Worm (Caenorhabditis elegans): ENCODE data around the gene Y54F10BM.20.

Y54F10BM.20 gene

ce11 chrIII:2265986-2266701 lies 41.9 kb upstream of the Y54F10BM.20 start, which contains the start of gene fbxa-9:
Gene fbxa-9 (plus strand): TSS chrIII:2266651.
- peak; percentile 79 for TF ChIP-seq elt-2 (tag; optimal IDR thresholded peaks at IDR 0.05)
- TF ChIP-seq tbx-2 (tag; optimal IDR thresholded peaks at IDR 0.05): no peak
- no peak for TF ChIP-seq pros-1 (tag; optimal IDR thresholded peaks at IDR 0.05)

- TF ChIP-seq fkh-6 (tag; optimal IDR thresholded peaks at IDR 0.05): no peak
- no peak for TF ChIP-seq lin-11 (tag; optimal IDR thresholded peaks at IDR 0.05)
- no peak for TF ChIP-seq unc-3 (GFP tag; conservative IDR thresholded peaks at IDR 0.05)
- TF ChIP-seq unc-3 (tag; optimal IDR thresholded peaks at IDR 0.05): no peak
- TF ChIP-seq elt-4 (tag; optimal IDR thresholded peaks at IDR 0.05): no peak
- no peak for TF ChIP-seq ttx-3 (tag; optimal IDR thresholded peaks at IDR 0.05)
- no peak for TF ChIP-seq fkh-10 (GFP tag; optimal IDR thresholded peaks at IDR 0.05)
- TF ChIP-seq hlh-15 (tag; optimal IDR thresholded peaks at IDR 0.05): no peak
- no peak for TF ChIP-seq ceh-22 (tag; optimal IDR thresholded peaks at IDR 0.05)
- no peak for TF ChIP-seq dve-1 (tag; optimal IDR thresholded peaks at IDR 0.05)
- TF ChIP-seq K09A11.1 (tag; optimal IDR thresholded peaks at IDR 0.05; ENCODE audit: insufficient read depth): no peak
- no peak for TF ChIP-seq ceh-6 (GFP tag; optimal IDR thresholded peaks at IDR 0.05)
- TF ChIP-seq pros-1 (tag; optimal IDR thresholded peaks at IDR 0.05): no peak
- no peak for TF ChIP-seq C38D4.7 (GFP tag; optimal IDR thresholded peaks at IDR 0.05)
- TF ChIP-seq pag-3 (tag; optimal IDR thresholded peaks at IDR 0.05; ENCODE audit: borderline replicate concordance): no peak
- TF ChIP-seq syd-9 (tag; optimal IDR thresholded peaks at IDR 0.05): no peak
- TF ChIP-seq K02D7.2 (tag; optimal IDR thresholded peaks at IDR 0.05): no peak
- no peak for TF ChIP-seq madf-2 (tag; optimal IDR thresholded peaks at IDR 0.05)
- TF ChIP-seq pha-4 (tag; optimal IDR thresholded peaks at IDR 0.05): no peak
- TF ChIP-seq ztf-16 (tag; optimal IDR thresholded peaks at IDR 0.05): no peak
- TF ChIP-seq pha-2 (tag; optimal IDR thresholded peaks at IDR 0.05): no peak
Observed at ce11 chrIII:2272075-2272474, 36.0 kb upstream of the Y54F10BM.20 start, which contains the start of gene fbxa-48. Gene fbxa-48 (minus strand): TSS chrIII:2272175.

- no peak for TF ChIP-seq ceh-24 (tag; optimal IDR thresholded peaks at IDR 0.05)
- no peak for TF ChIP-seq ceh-48 (tag; optimal IDR thresholded peaks at IDR 0.05)
- no peak for TF ChIP-seq mec-3 (tag; optimal IDR thresholded peaks at IDR 0.05; ENCODE audit: borderline replicate concordance)
- TF ChIP-seq tbx-7 (tag; optimal IDR thresholded peaks at IDR 0.05): no peak
- no peak for TF ChIP-seq pha-2 (tag; optimal IDR thresholded peaks at IDR 0.05)
- no peak for TF ChIP-seq hlh-30 (tag; optimal IDR thresholded peaks at IDR 0.05; ENCODE audit: insufficient read depth)
- no peak for TF ChIP-seq unc-55 (GFP tag; optimal IDR thresholded peaks at IDR 0.05)
- TF ChIP-seq ztf-16 (tag; optimal IDR thresholded peaks at IDR 0.05): no peak
- no peak for TF ChIP-seq tbx-2 (tag; optimal IDR thresholded peaks at IDR 0.05)
- TF ChIP-seq ceh-18 (tag; optimal IDR thresholded peaks at IDR 0.05): no peak
- TF ChIP-seq nhr-232 (tag; optimal IDR thresholded peaks at IDR 0.05): no peak
- TF ChIP-seq fkh-6 (tag; optimal IDR thresholded peaks at IDR 0.05): no peak
- no peak for TF ChIP-seq dmd-4 (tag; optimal IDR thresholded peaks at IDR 0.05; ENCODE audit: borderline replicate concordance)
- TF ChIP-seq lin-11 (tag; optimal IDR thresholded peaks at IDR 0.05): no peak
- no peak for TF ChIP-seq unc-42 (tag; optimal IDR thresholded peaks at IDR 0.05)
- no peak for TF ChIP-seq ceh-34 (tag; optimal IDR thresholded peaks at IDR 0.05)
- no peak for TF ChIP-seq sdc-2 (tag; optimal IDR thresholded peaks at IDR 0.05)
- no peak for TF ChIP-seq rnt-1 (tag; optimal IDR thresholded peaks at IDR 0.05)
- no peak for TF ChIP-seq sox-4 (tag; optimal IDR thresholded peaks at IDR 0.05)
Observed at ce11 chrIII:2272732-2273131, 35.3 kb upstream of the Y54F10BM.20 start, which contains the start of gene fbxa-39. Gene fbxa-39 (plus strand): TSS chrIII:2273032.

Data from whole organism, late embryonic.